Fruit fly (Drosophila melanogaster) whole organism, embryonic: Measurements from ENCODE around the gene CG13252.
A peak's percentile ranks its signal among the peaks of the same experiment; 100 is the strongest.

ENCODE experiments used
- Atf6 ChIP-seq: fragments of 200-800 bp; sonication (Bioruptor generic); IDR thresholded peaks from 2 replicates; pipeline ENCODE4 v1.3.6; 2022; ENCODE audit warnings: missing biosample characterization, missing genetic modification characterization
- B-H2 ChIP-seq: fragments of 200-800 bp; sonication (Bioruptor generic); optimal IDR thresholded peaks from 2 replicates; lab custom pipeline; 2018; ENCODE audit warnings: missing biosample characterization, mild to moderate bottlenecking, missing genetic modification characterization
- CG11085 ChIP-seq: fragments of 200-800 bp; sonication (Bioruptor generic); IDR thresholded peaks from 2 replicates; pipeline ENCODE4 v1.3.6; 2022; ENCODE audit warnings: missing biosample characterization, missing genetic modification characterization
- CG11696 ChIP-seq: fragments of 200-800 bp; sonication (Bioruptor generic); IDR thresholded peaks from 2 replicates; pipeline ENCODE4 v1.3.6; 2022; ENCODE audit warnings: missing biosample characterization, missing genetic modification characterization
- CG12155 ChIP-seq: fragments of 200-800 bp; sonication (Bioruptor generic); optimal IDR thresholded peaks from 3 replicates; lab custom pipeline; 2016; ENCODE audit warnings: missing biosample characterization, missing genetic modification characterization
- CG14965 ChIP-seq: fragments of 200-800 bp; sonication (Bioruptor generic); optimal IDR thresholded peaks from 2 replicates; lab custom pipeline; 2016; ENCODE audit warnings: missing biosample characterization, missing genetic modification characterization, borderline replicate concordance
- CG17802 ChIP-seq: fragments of 200-800 bp; sonication (Bioruptor generic); optimal IDR thresholded peaks from 2 replicates; lab custom pipeline; 2018; ENCODE audit warnings: missing biosample characterization, mild to moderate bottlenecking, missing genetic modification characterization, moderate library complexity
- CG1832 ChIP-seq: fragments of 200-800 bp; sonication (Bioruptor generic); optimal IDR thresholded peaks from 2 replicates; lab custom pipeline; 2017; ENCODE audit warnings: missing biosample characterization, mild to moderate bottlenecking, missing genetic modification characterization, inconsistent platforms
- CG2199 ChIP-seq: fragments of 200-800 bp; sonication (Bioruptor generic); IDR thresholded peaks from 3 replicates; pipeline ENCODE4 v1.3.6; 2022; ENCODE audit warnings: missing biosample characterization, missing genetic modification characterization
- CG3065 ChIP-seq: fragments of 200-800 bp; sonication (Bioruptor generic); optimal IDR thresholded peaks from 2 replicates; lab custom pipeline; 2016; ENCODE audit warnings: missing biosample characterization, missing genetic modification characterization
- CG31224 ChIP-seq: fragments of 200-800 bp; sonication (Bioruptor generic); IDR thresholded peaks from 2 replicates; pipeline ENCODE4 v1.3.6; 2022; ENCODE audit warnings: missing biosample characterization, missing genetic modification characterization
- CG32532 ChIP-seq: fragments of 200-800 bp; sonication (Bioruptor generic); IDR thresholded peaks from 2 replicates; pipeline ENCODE4 v1.3.6; 2022; ENCODE audit warnings: missing biosample characterization, missing genetic modification characterization
- CG32767 ChIP-seq: fragments of 200-800 bp; sonication (Bioruptor generic); IDR thresholded peaks from 2 replicates; pipeline ENCODE4 v1.3.6; 2022; ENCODE audit warnings: missing biosample characterization, missing genetic modification characterization
- CG5180 ChIP-seq: fragments of 200-800 bp; sonication (Bioruptor generic); optimal IDR thresholded peaks from 3 replicates; lab custom pipeline; 2017; ENCODE audit warnings: missing biosample characterization, missing genetic modification characterization, mild to moderate bottlenecking, moderate library complexity, missing genetic modification reagents
- CG6689 ChIP-seq: fragments of 200-800 bp; sonication (Bioruptor generic); IDR thresholded peaks from 2 replicates; pipeline ENCODE4 v1.3.6; 2022; ENCODE audit warnings: missing biosample characterization, missing genetic modification characterization
- CG6791 ChIP-seq: fragments of 200-800 bp; sonication (Bioruptor generic); IDR thresholded peaks from 3 replicates; pipeline ENCODE4 v1.3.6; 2022; ENCODE audit warnings: missing biosample characterization, missing genetic modification characterization; ENCODE audit not compliant: partially characterized antibody
- CG8290 ChIP-seq, 3 experiments: fragments of 200-800 bp; sonication (Bioruptor generic); optimal IDR thresholded peaks; 2 replicates each; lab custom pipeline; 2016 to 2019; ENCODE audit warnings: missing biosample characterization in 3 of 3, missing genetic modification characterization in 3 of 3, mild to moderate bottlenecking in 2 of 3, moderate library complexity in 1 of 3
- CG8765 ChIP-seq: fragments of 200-800 bp; sonication (Bioruptor generic); IDR thresholded peaks from 2 replicates; pipeline ENCODE4 v1.3.6; 2022; ENCODE audit warnings: missing biosample characterization, missing genetic modification characterization
- Doc3 ChIP-seq: fragments of 200-800 bp; sonication (Bioruptor generic); IDR thresholded peaks from 3 replicates; pipeline ENCODE4 v1.3.6; 2022; ENCODE audit warnings: missing biosample characterization, missing genetic modification characterization; ENCODE audit not compliant: partially characterized antibody
- Dp ChIP-seq: fragments of 200-800 bp; sonication (Bioruptor generic); optimal IDR thresholded peaks from 2 replicates; lab custom pipeline; 2018; ENCODE audit warnings: missing biosample characterization, mild to moderate bottlenecking, missing genetic modification characterization, moderate library complexity
- Ets65A ChIP-seq: fragments of 200-800 bp; sonication (Bioruptor generic); peaks from one replicate; lab custom pipeline; 2016; ENCODE audit warnings: missing biosample characterization, missing genetic modification characterization
- Hr39 ChIP-seq: fragments of >200 bp; optimal IDR thresholded peaks from 2 replicates; lab custom pipeline; 2017
- Hsf ChIP-seq: fragments of 200-800 bp; sonication (Bioruptor generic); optimal IDR thresholded peaks from 3 replicates; lab custom pipeline; 2016; ENCODE audit warnings: missing biosample characterization, missing genetic modification characterization
- Lim3 ChIP-seq: fragments of 200-800 bp; sonication (Bioruptor generic); IDR thresholded peaks from 2 replicates; pipeline ENCODE4 v1.3.6; 2022; ENCODE audit warnings: missing biosample characterization, missing genetic modification characterization
- NfI ChIP-seq: fragments of 200-800 bp; sonication (Bioruptor generic); optimal IDR thresholded peaks from 3 replicates; lab custom pipeline; 2018; ENCODE audit warnings: missing biosample characterization, mild to moderate bottlenecking, missing genetic modification characterization, moderate library complexity
- Oaz ChIP-seq: fragments of 200-800 bp; sonication (Bioruptor generic); IDR thresholded peaks from 2 replicates; pipeline ENCODE4 v1.3.6; 2022; ENCODE audit warnings: missing biosample characterization, missing genetic modification characterization
- Optix ChIP-seq: fragments of 200-800 bp; sonication (Bioruptor generic); IDR thresholded peaks from 3 replicates; pipeline ENCODE4 v1.3.6; 2022; ENCODE audit warnings: missing biosample characterization, missing genetic modification characterization
- PHDP ChIP-seq: fragments of 200-800 bp; sonication (Bioruptor generic); optimal IDR thresholded peaks from 3 replicates; lab custom pipeline; 2018; ENCODE audit warnings: missing biosample characterization, mild to moderate bottlenecking, missing genetic modification characterization, moderate library complexity
- Taf1 ChIP-seq: fragments of 200-800 bp; sonication (Bioruptor generic); IDR thresholded peaks from 2 replicates; pipeline ENCODE4 v1.3.6; 2022; ENCODE audit warnings: missing biosample characterization, missing genetic modification characterization
- ab ChIP-seq: fragments of 200-800 bp; sonication (Bioruptor generic); optimal IDR thresholded peaks from 2 replicates; lab custom pipeline; 2016; ENCODE audit warnings: missing biosample characterization, missing genetic modification characterization
- abd-A ChIP-seq: fragments of 200-800 bp; sonication (Bioruptor generic); optimal IDR thresholded peaks from 3 replicates; lab custom pipeline; 2019; ENCODE audit warnings: missing biosample characterization, mild to moderate bottlenecking, missing genetic modification characterization, moderate library complexity
- ac ChIP-seq: fragments of 200-800 bp; sonication (Bioruptor generic); optimal IDR thresholded peaks from 3 replicates; lab custom pipeline; 2017; ENCODE audit warnings: missing biosample characterization, mild to moderate bottlenecking, missing genetic modification characterization
- chif ChIP-seq, 2 experiments: fragments of 200-800 bp; sonication (Bioruptor generic); optimal IDR thresholded peaks; 3 replicates each; lab custom pipeline; 2016; ENCODE audit warnings: missing biosample characterization in 2 of 2, missing genetic modification characterization in 2 of 2
- crol ChIP-seq: fragments of 200-800 bp; sonication (Bioruptor generic); IDR thresholded peaks from 2 replicates; pipeline ENCODE4 v1.3.6; 2022; ENCODE audit warnings: missing biosample characterization, missing genetic modification characterization
- eve ChIP-seq, 2 experiments: fragments of >200 bp; optimal IDR thresholded peaks; 2 replicates each; lab custom pipeline; 2017; ENCODE audit warnings: missing biosample characterization in 2 of 2, missing genetic modification characterization in 2 of 2
- eyg ChIP-seq: fragments of 200-800 bp; sonication (Bioruptor generic); optimal IDR thresholded peaks from 3 replicates; lab custom pipeline; 2016; ENCODE audit warnings: missing biosample characterization, missing genetic modification characterization
- ftz-f1 ChIP-seq: fragments of 200-800 bp; sonication (Bioruptor generic); optimal IDR thresholded peaks from 2 replicates; lab custom pipeline; 2016; ENCODE audit warnings: missing biosample characterization, missing genetic modification characterization
- gfzf ChIP-seq: fragments of 200-800 bp; sonication (Bioruptor generic); optimal IDR thresholded peaks from 2 replicates; lab custom pipeline; 2016; ENCODE audit warnings: missing biosample characterization, mild to moderate bottlenecking, missing genetic modification characterization, moderate library complexity
- hbn ChIP-seq: fragments of 200-800 bp; sonication (Bioruptor generic); IDR thresholded peaks from 2 replicates; pipeline ENCODE4 v1.3.6; 2022; ENCODE audit warnings: missing biosample characterization, missing genetic modification characterization; ENCODE audit not compliant: partially characterized antibody
- inv ChIP-seq: fragments of 200-800 bp; sonication (Bioruptor generic); IDR thresholded peaks from 2 replicates; pipeline ENCODE4 v1.3.6; 2022; ENCODE audit warnings: missing biosample characterization, missing genetic modification characterization; ENCODE audit not compliant: partially characterized antibody
- jigr1 ChIP-seq: fragments of 200-800 bp; sonication (Bioruptor generic); IDR thresholded peaks from 3 replicates; pipeline ENCODE4 v1.3.6; 2022; ENCODE audit warnings: missing biosample characterization, missing genetic modification characterization
- ken ChIP-seq: fragments of 200-800 bp; sonication (Bioruptor generic); IDR thresholded peaks from 3 replicates; pipeline ENCODE4 v1.3.6; 2022; ENCODE audit warnings: missing biosample characterization, missing genetic modification characterization
- lab ChIP-seq: fragments of 200-800 bp; sonication (Bioruptor generic); optimal IDR thresholded peaks from 3 replicates; lab custom pipeline; 2017; ENCODE audit warnings: missing biosample characterization, missing genetic modification characterization, mild to moderate bottlenecking, moderate library complexity, missing genetic modification reagents
- nau ChIP-seq: fragments of 200-800 bp; sonication (Bioruptor generic); optimal IDR thresholded peaks from 3 replicates; lab custom pipeline; 2017; ENCODE audit warnings: missing biosample characterization, mild to moderate bottlenecking, missing genetic modification characterization, missing genetic modification reagents
- nmo ChIP-seq: fragments of 200-800 bp; sonication (Bioruptor generic); optimal IDR thresholded peaks from 2 replicates; lab custom pipeline; 2018; ENCODE audit warnings: missing biosample characterization, mild to moderate bottlenecking, missing genetic modification characterization, moderate library complexity
- otp ChIP-seq: fragments of 200-800 bp; sonication (Bioruptor generic); IDR thresholded peaks from 3 replicates; pipeline ENCODE4, ENCODE4 v1.3.6; 2022; ENCODE audit warnings: missing biosample characterization, missing genetic modification characterization
- pan ChIP-seq, 4 experiments: fragments of >200 bp in 3 of 4; fragments of 200-800 bp in 1 of 4; sonication (Bioruptor generic) in 1 of 4; optimal IDR thresholded peaks in 3 of 4; IDR thresholded peaks in 1 of 4; 2 replicates each; pipeline versions ENCODE4 v1.3.6 to Lab custom; 2017 to 2022; ENCODE audit warnings: missing biosample characterization in 2 of 4, missing genetic modification characterization in 2 of 4, mixed read lengths in 1 of 4
- ranshi ChIP-seq: fragments of 200-800 bp; sonication (Bioruptor generic); IDR thresholded peaks from 2 replicates; pipeline ENCODE4 v1.3.6; 2022; ENCODE audit warnings: missing biosample characterization, missing genetic modification characterization
- tna ChIP-seq: fragments of 200-800 bp; sonication (Bioruptor generic); IDR thresholded peaks from 2 replicates; pipeline ENCODE4 v1.3.6; 2022; ENCODE audit warnings: missing biosample characterization, missing genetic modification characterization; ENCODE audit not compliant: partially characterized antibody
- zfh2 ChIP-seq: fragments of 200-800 bp; sonication (Bioruptor generic); optimal IDR thresholded peaks from 2 replicates; lab custom pipeline; 2016; ENCODE audit warnings: missing biosample characterization, missing genetic modification characterization

Gene CG13252

dm6 chr3L:20734258-20734624, 3.9 kb downstream of the CG13252 start:
- no peak for TF ChIP-seq eve (GFP tag; optimal IDR thresholded peaks at IDR 0.05; lab: Kevin White, UChicago)
- no peak for TF ChIP-seq Lim3 (GFP tag; lab: Robert Waterston, UW)
- TF ChIP-seq CG5180 (GFP tag; lab: Kevin White, UChicago): no peak
- TF ChIP-seq CG17802 (tag; lab: Kevin White, UChicago): no peak
- no peak for TF ChIP-seq Hsf (GFP tag; lab: Kevin White, UChicago)
- no peak for TF ChIP-seq hbn (GFP tag; lab: Robert Waterston, UW)
- no peak for TF ChIP-seq ftz-f1
- no peak for TF ChIP-seq pan (optimal IDR thresholded peaks at IDR 0.05; lab: Kevin White, UChicago)
- no peak for TF ChIP-seq pan (GFP tag; optimal IDR thresholded peaks at IDR 0.05 in 1 of 2, IDR thresholded peaks at IDR 0.05 in 1 of 2)
- no peak for TF ChIP-seq CG11696 (GFP tag; lab: Robert Waterston, UW)
- TF ChIP-seq Taf1 (GFP tag; lab: Robert Waterston, UW): no peak
- TF ChIP-seq CG32767 (GFP tag; lab: Robert Waterston, UW): no peak
- no peak for TF ChIP-seq eyg (GFP tag; lab: Kevin White, UChicago)
- no peak for TF ChIP-seq NfI (GFP tag; lab: Kevin White, UChicago)

dm6 chr3L:20736266-20736665, 5.9 kb downstream of the CG13252 start:
- no peak for TF ChIP-seq tna (GFP tag; lab: Robert Waterston, UW)
- no peak for TF ChIP-seq nau
- no peak for TF ChIP-seq PHDP (tag; lab: Kevin White, UChicago)
- TF ChIP-seq Doc3: no peak
- TF ChIP-seq CG12155 (GFP tag; lab: Kevin White, UChicago): no peak
- TF ChIP-seq ab (GFP tag; lab: Kevin White, UChicago): no peak
- no peak for TF ChIP-seq CG8290 (GFP tag; optimal IDR thresholded peaks at IDR 0.05; lab: Kevin White, UChicago)
- no peak for TF ChIP-seq CG8290 (tag; optimal IDR thresholded peaks at IDR 0.05; lab: Kevin White, UChicago)
- TF ChIP-seq ac (GFP tag; lab: Kevin White, UChicago): no peak
- TF ChIP-seq nmo (GFP tag; lab: Kevin White, UChicago): no peak
- no peak for TF ChIP-seq Ets65A (GFP tag; lab: Kevin White, UChicago)
- TF ChIP-seq crol: peak; percentile 63
- TF ChIP-seq CG2199 (GFP tag; lab: Robert Waterston, UW): no peak
- TF ChIP-seq CG1832 (GFP tag; lab: Kevin White, UChicago): no peak
- no peak for TF ChIP-seq Hr39 (lab: Kevin White, UChicago)
- no peak for TF ChIP-seq CG6791 (GFP tag; lab: Robert Waterston, UW)
- no peak for TF ChIP-seq Atf6 (GFP tag; lab: Robert Waterston, UW)
- no peak for TF ChIP-seq jigr1 (GFP tag; lab: Robert Waterston, UW)
- no peak for TF ChIP-seq CG3065 (GFP tag; lab: Kevin White, UChicago)
- no peak for TF ChIP-seq Optix
- TF ChIP-seq ranshi (GFP tag; lab: Robert Waterston, UW): no peak
- TF ChIP-seq Oaz (GFP tag; lab: Robert Waterston, UW): no peak
- TF ChIP-seq CG14965: no peak
- no peak for TF ChIP-seq CG6689 (GFP tag; lab: Robert Waterston, UW)
- TF ChIP-seq zfh2 (GFP tag; lab: Kevin White, UChicago): no peak
- TF ChIP-seq inv (GFP tag; lab: Robert Waterston, UW): no peak
- TF ChIP-seq CG11085 (GFP tag; lab: Robert Waterston, UW): no peak
- 0 out of 3 replicates have a peak, but pooled peaks have one; percentile 39 for TF ChIP-seq otp
- no peak for TF ChIP-seq abd-A (tag; lab: Kevin White, UChicago)
- no peak for TF ChIP-seq gfzf (GFP tag; lab: Kevin White, UChicago)
- no peak for TF ChIP-seq lab (GFP tag; lab: Kevin White, UChicago)
- no peak for TF ChIP-seq CG8765 (GFP tag; lab: Robert Waterston, UW)
- TF ChIP-seq CG31224: no peak
- no peak for TF ChIP-seq CG11696 (GFP tag; lab: Robert Waterston, UW)
- TF ChIP-seq ken (GFP tag; lab: Robert Waterston, UW): no peak
- TF ChIP-seq chif (GFP tag; optimal IDR thresholded peaks at IDR 0.05; lab: Kevin White, UChicago): no peak
- TF ChIP-seq CG32532: 0 out of 2 replicates have a peak, but pooled peaks have one; percentile 9
- no peak for TF ChIP-seq B-H2 (GFP tag; lab: Kevin White, UChicago)
- TF ChIP-seq Dp (GFP tag; lab: Kevin White, UChicago): no peak
